Fruit fly (Drosophila melanogaster): ENCODE data around the gene D19A.

D19A gene

dm6 chr3L:6138018-6138417 lies 50.9 kb downstream of the D19A start, which contains the start of gene Lcp65Ae:
TSS of gene Lcp65Ae (minus strand) at chr3L:6138118.
- TF ChIP-seq CG8301 (tag; optimal IDR thresholded peaks at IDR 0.05) (no peak), CG13204 (GFP tag; optimal IDR thresholded peaks at IDR 0.05) (no peak), rn (GFP tag; IDR thresholded peaks at IDR 0.05) (no peak), CG14655 (GFP tag; optimal IDR thresholded peaks at IDR 0.05) (no peak)

- TF ChIP-seq CG32121 (GFP tag; IDR thresholded peaks at IDR 0.05), result no peak
- TF ChIP-seq CG4496 (GFP tag; IDR thresholded peaks at IDR 0.05), result no peak
- no peak for TF ChIP-seq Pif1A (GFP tag; optimal IDR thresholded peaks at IDR 0.05)
- no peak for TF ChIP-seq CG17806 (tag; optimal IDR thresholded peaks at IDR 0.05)
- no peak for TF ChIP-seq CG13204 (GFP tag; optimal IDR thresholded peaks at IDR 0.05)
Observed at dm6 chr3L:6136691-6137090, 52.2 kb downstream of the D19A start, which contains the start of gene Lcp65Af. TSS of gene Lcp65Af (minus strand) at chr3L:6136791.
